Worm (Caenorhabditis elegans) whole organism, L3 larva: ENCODE results near the gene tmed-4.
"Not testable (repeated sequence)": the region's sequence is repeated elsewhere in the genome, so short reads cannot be mapped to it uniquely, and the experiment has no call there.

Experiments used
- ama-1 ChIP-seq: fragments of 150-350 bp; optimal IDR thresholded peaks from 2 replicates; lab custom pipeline; 2018
- ceh-28 ChIP-seq: fragments of 150-350 bp; optimal IDR thresholded peaks from 2 replicates; lab custom pipeline; 2014; ENCODE audit warnings: missing biosample characterization, missing genetic modification reagents, missing genetic modification characterization
- ceh-82 ChIP-seq: fragments of 150-350 bp; optimal IDR thresholded peaks from 2 replicates; lab custom pipeline; 2014; ENCODE audit warnings: missing biosample characterization, missing genetic modification characterization
- egl-27 ChIP-seq: sonication (generic microtip); optimal IDR thresholded peaks from 4 replicates; lab custom pipeline; 2017; ENCODE audit warnings: missing biosample characterization, missing genetic modification reagents, missing genetic modification characterization
- lin-15B ChIP-seq: fragments of 150-350 bp; optimal IDR thresholded peaks from 2 replicates; lab custom pipeline; 2014; ENCODE audit warnings: missing biosample characterization, missing genetic modification characterization
- mdl-1 ChIP-seq: fragments of 150-350 bp; optimal IDR thresholded peaks from 2 replicates; lab custom pipeline; 2014; ENCODE audit warnings: missing biosample characterization, missing genetic modification characterization
- nfya-1 ChIP-seq: sonication (generic microtip); optimal IDR thresholded peaks from 2 replicates; lab custom pipeline; 2017; ENCODE audit warnings: missing genetic modification characterization, mild to moderate bottlenecking, missing compliant biosample characterization, antibody characterized with exemption, moderate library complexity; ENCODE audit not compliant: insufficient read depth
- nhr-23 ChIP-seq: fragments of 150-350 bp; optimal IDR thresholded peaks from 2 replicates; lab custom pipeline; 2014; ENCODE audit warnings: missing biosample characterization, missing genetic modification reagents, missing genetic modification characterization
- nhr-67 ChIP-seq: fragments of 150-350 bp; optimal IDR thresholded peaks from 2 replicates; lab custom pipeline; 2014; ENCODE audit warnings: missing biosample characterization, missing genetic modification characterization
- pqm-1 ChIP-seq: fragments of 150-350 bp; optimal IDR thresholded peaks from 2 replicates; lab custom pipeline; 2017; ENCODE audit warnings: missing biosample characterization, missing genetic modification characterization, inconsistent platforms
- skn-1 ChIP-seq: fragments of 150-350 bp; optimal IDR thresholded peaks from 2 replicates; lab custom pipeline; 2014; ENCODE audit warnings: missing biosample characterization, missing genetic modification characterization

ce11 chrV:19949721-19950120 is 828 bp upstream of the tmed-4 start, which contains the start of gene Y60A3A.8:
- TF ChIP-seq ceh-28; egl-27 (tag; lab: Kevin White, UChicago); lin-15B (tag; lab: Kevin White, UChicago); mdl-1 (tag; lab: Kevin White, UChicago); ama-1 (lab: Kevin White, UChicago); skn-1 (tag; lab: Kevin White, UChicago); nfya-1 (tag; lab: Kevin White, UChicago); nhr-67 (tag; lab: Kevin White, UChicago); ceh-82 (tag; lab: Kevin White, UChicago); nhr-23 (tag; lab: Kevin White, UChicago); pqm-1: not testable (repeated sequence)
